Worm (Caenorhabditis elegans) whole organism, L4/young adult: ENCODE measurements around the gene col-155.

Experiments
- dao-5 ChIP-seq: sonication (generic microtip); optimal IDR thresholded peaks from 2 replicates; lab custom pipeline; 2016; ENCODE audit warnings: missing genotype, missing genetic modification characterization, moderate library complexity, missing compliant biosample characterization
- him-1 ChIP-seq: sonication (generic microtip); optimal IDR thresholded peaks from 2 replicates; lab custom pipeline; 2016; ENCODE audit warnings: missing genotype, missing genetic modification reagents, missing genetic modification characterization, missing compliant biosample characterization

- no peak for TF ChIP-seq him-1 (tag; lab: Kevin White, UChicago)
- no peak for TF ChIP-seq dao-5 (tag; lab: Kevin White, UChicago)
Measured at ce11 chrV:11407251-11407650, 17.6 kb upstream of the col-155 start, which contains the start of gene K03B8.6.
